Worm (Caenorhabditis elegans) whole organism, L4 larva: ENCODE data around the gene K01D12.10.

ENCODE experiments used
- R02D3.7 ChIP-seq: fragments of 150-350 bp; sonication (generic microtip); optimal IDR thresholded peaks from 3 replicates; lab custom pipeline; 2014; ENCODE audit warnings: missing biosample characterization, missing genetic modification characterization
- ama-1 ChIP-seq: fragments of 150-350 bp; optimal IDR thresholded peaks from 2 replicates; lab custom pipeline; 2014; ENCODE audit warnings: inconsistent platforms, mixed read lengths
- daf-16 ChIP-seq, 3 experiments: sonication (generic microtip); optimal IDR thresholded peaks; 2 replicates each; lab custom pipeline; 2016 to 2017; ENCODE audit warnings: missing genetic modification characterization in 3 of 3, missing genetic modification reagents in 3 of 3, mild to moderate bottlenecking in 2 of 3, missing compliant biosample characterization in 2 of 3, missing biosample characterization in 1 of 3, moderate library complexity in 1 of 3
- dpl-1 ChIP-seq: fragments of 150-350 bp; optimal IDR thresholded peaks from 2 replicates; lab custom pipeline; 2014; ENCODE audit warnings: missing biosample characterization, missing genetic modification reagents, missing genetic modification characterization
- hlh-30 ChIP-seq: sonication (generic microtip); optimal IDR thresholded peaks from 2 replicates; lab custom pipeline; 2017; ENCODE audit warnings: antibody characterized with exemption, mild to moderate bottlenecking, missing genetic modification characterization, missing compliant biosample characterization; ENCODE audit not compliant: insufficient read depth
- mdl-1 ChIP-seq, 2 experiments: fragments of 150-350 bp in 1 of 2; sonication (generic microtip) in 1 of 2; optimal IDR thresholded peaks; 2 replicates each; lab custom pipeline; 2014 to 2017; ENCODE audit warnings: missing biosample characterization in 2 of 2, missing genetic modification characterization in 2 of 2
- mep-1 ChIP-seq: fragments of 150-350 bp; sonication (generic microtip); optimal IDR thresholded peaks from 3 replicates; lab custom pipeline; 2014; ENCODE audit warnings: missing biosample characterization, missing genetic modification characterization
- nhr-237 ChIP-seq: sonication (generic microtip); optimal IDR thresholded peaks from 2 replicates; lab custom pipeline; 2017; ENCODE audit warnings: missing biosample characterization, missing genetic modification characterization
- nhr-28 ChIP-seq: fragments of 150-350 bp; optimal IDR thresholded peaks from 2 replicates; lab custom pipeline; 2014; ENCODE audit warnings: missing biosample characterization, missing genetic modification characterization
- pqm-1 ChIP-seq: sonication (generic microtip); optimal IDR thresholded peaks from 2 replicates; lab custom pipeline; 2017; ENCODE audit warnings: missing biosample characterization, missing genetic modification characterization
- snpc-4 ChIP-seq: fragments of 150-350 bp; optimal IDR thresholded peaks from 2 replicates; lab custom pipeline; 2014; ENCODE audit warnings: missing biosample characterization, missing genetic modification characterization

ce11 chrV:12449902-12450301, 43.9 kb downstream of the K01D12.10 start, which contains the start of gene C54D10.10:
- TF ChIP-seq ama-1 (lab: Kevin White, UChicago) (no peak), daf-16 (GFP tag; optimal IDR thresholded peaks at IDR 0.05; lab: Kevin White, UChicago) (no peak), daf-16 (tag; optimal IDR thresholded peaks at IDR 0.05; lab: Kevin White, UChicago) (no peak), nhr-28 (tag; lab: Kevin White, UChicago) (no peak), mep-1 (tag; lab: Kevin White, UChicago) (no peak), R02D3.7 (no peak), hlh-30 (tag; lab: Kevin White, UChicago) (no peak), pqm-1 (tag; lab: Kevin White, UChicago) (no peak), snpc-4 (tag; lab: Kevin White, UChicago) (no peak), nhr-237 (no peak), mdl-1 (tag; optimal IDR thresholded peaks at IDR 0.05; lab: Kevin White, UChicago) (no peak), dpl-1 (no peak)
